Worm (Caenorhabditis elegans) whole organism, L2 larva: ENCODE measurements around the gene apt-9.

Source experiments
- C34F6.9 ChIP-seq: fragments of 150-350 bp; optimal IDR thresholded peaks from 2 replicates; lab custom pipeline; 2014; ENCODE audit warnings: missing biosample characterization, missing genetic modification characterization
- F13H6.1 ChIP-seq: sonication (generic microtip); optimal IDR thresholded peaks from 2 replicates; lab custom pipeline; 2016; ENCODE audit warnings: missing genetic modification characterization, missing compliant biosample characterization
- R02D3.7 ChIP-seq: fragments of 150-350 bp; optimal IDR thresholded peaks from 2 replicates; lab custom pipeline; 2014; ENCODE audit warnings: missing biosample characterization, missing genetic modification characterization
- Y55F3AM.14 ChIP-seq: fragments of 200-800 bp; sonication (Bioruptor generic); optimal IDR thresholded peaks from 2 replicates; lab custom pipeline; 2018; ENCODE audit warnings: mild to moderate bottlenecking, missing genetic modification characterization, missing compliant biosample characterization
- ZK546.5 ChIP-seq: sonication (generic microtip); optimal IDR thresholded peaks from 2 replicates; lab custom pipeline; 2017; ENCODE audit warnings: missing biosample characterization, missing genetic modification characterization
- alr-1 ChIP-seq: fragments of 150-350 bp; optimal IDR thresholded peaks from 2 replicates; lab custom pipeline; 2014; ENCODE audit warnings: missing biosample characterization, missing genetic modification characterization
- ama-1 ChIP-seq: fragments of 150-350 bp; optimal IDR thresholded peaks from 2 replicates; lab custom pipeline; 2018; ENCODE audit warnings: inconsistent platforms
- blmp-1 ChIP-seq: sonication (generic microtip); optimal IDR thresholded peaks from 2 replicates; lab custom pipeline; 2017; ENCODE audit warnings: missing genetic modification characterization, mild to moderate bottlenecking, missing compliant biosample characterization, antibody characterized with exemption, moderate library complexity; ENCODE audit not compliant: insufficient read depth
- ceh-16 ChIP-seq: fragments of 150-350 bp; optimal IDR thresholded peaks from 2 replicates; lab custom pipeline; 2014; ENCODE audit warnings: missing biosample characterization, missing genetic modification characterization
- ceh-82 ChIP-seq: fragments of 150-350 bp; optimal IDR thresholded peaks from 2 replicates; lab custom pipeline; 2014; ENCODE audit warnings: missing biosample characterization, missing genetic modification characterization
- crh-2 ChIP-seq: sonication (generic microtip); optimal IDR thresholded peaks from 2 replicates; lab custom pipeline; 2017; ENCODE audit warnings: missing biosample characterization, missing genetic modification characterization
- dmd-4 ChIP-seq: sonication (generic microtip); optimal IDR thresholded peaks from 2 replicates; lab custom pipeline; 2017; ENCODE audit warnings: missing biosample characterization, missing genetic modification characterization
- egl-27 ChIP-seq: sonication (generic microtip); optimal IDR thresholded peaks from 3 replicates; lab custom pipeline; 2017; ENCODE audit warnings: missing biosample characterization, missing genetic modification reagents, missing genetic modification characterization
- elt-3 ChIP-seq: sonication (generic microtip); optimal IDR thresholded peaks from 2 replicates; lab custom pipeline; 2017; ENCODE audit warnings: missing biosample characterization, missing genetic modification characterization
- fos-1 ChIP-seq: fragments of 150-350 bp; optimal IDR thresholded peaks from 2 replicates; lab custom pipeline; 2014; ENCODE audit warnings: missing biosample characterization, missing genetic modification characterization
- lin-11 ChIP-seq: fragments of 150-350 bp; sonication (generic microtip); optimal IDR thresholded peaks from 2 replicates; lab custom pipeline; 2014; ENCODE audit warnings: missing biosample characterization, missing genetic modification characterization, inconsistent platforms, mixed read lengths
- lin-13 ChIP-seq: fragments of 150-350 bp; optimal IDR thresholded peaks from 2 replicates; lab custom pipeline; 2014; ENCODE audit warnings: missing biosample characterization, missing genetic modification reagents, missing genetic modification characterization
- lin-39 ChIP-seq: fragments of 150-350 bp; optimal IDR thresholded peaks from 2 replicates; lab custom pipeline; 2014; ENCODE audit warnings: missing biosample characterization, missing genetic modification reagents, missing genetic modification characterization
- lsy-2 ChIP-seq, 2 experiments: fragments of 150-350 bp in 1 of 2; sonication (generic microtip) in 1 of 2; optimal IDR thresholded peaks; 2 replicates each; lab custom pipeline; 2014 to 2017; ENCODE audit warnings: missing biosample characterization in 2 of 2, missing genetic modification characterization in 2 of 2
- mab-5 ChIP-seq: fragments of 150-350 bp; optimal IDR thresholded peaks from 2 replicates; lab custom pipeline; 2014; ENCODE audit warnings: missing biosample characterization, missing genetic modification characterization
- mbf-1 ChIP-seq: sonication (generic microtip); optimal IDR thresholded peaks from 2 replicates; lab custom pipeline; 2017; ENCODE audit warnings: missing biosample characterization, missing genetic modification characterization
- nhr-10 ChIP-seq: sonication (generic microtip); optimal IDR thresholded peaks from 2 replicates; lab custom pipeline; 2017; ENCODE audit warnings: missing biosample characterization, missing genetic modification characterization
- nhr-11 ChIP-seq: fragments of 150-350 bp; optimal IDR thresholded peaks from 2 replicates; lab custom pipeline; 2014; ENCODE audit warnings: missing biosample characterization, missing genetic modification characterization
- nhr-12 ChIP-seq: fragments of 150-350 bp; optimal IDR thresholded peaks from 2 replicates; lab custom pipeline; 2014; ENCODE audit warnings: missing biosample characterization, missing genetic modification characterization
- nhr-129 ChIP-seq: fragments of 150-350 bp; optimal IDR thresholded peaks from 2 replicates; lab custom pipeline; 2014; ENCODE audit warnings: missing biosample characterization, missing genetic modification characterization
- nhr-21 ChIP-seq: fragments of 150-350 bp; optimal IDR thresholded peaks from 2 replicates; lab custom pipeline; 2014; ENCODE audit warnings: missing biosample characterization, missing genetic modification characterization
- nhr-25 ChIP-seq: fragments of 150-350 bp; sonication (generic microtip); optimal IDR thresholded peaks from 3 replicates; lab custom pipeline; 2014; ENCODE audit warnings: missing biosample characterization, missing genetic modification characterization
- nhr-6 ChIP-seq: fragments of 150-350 bp; optimal IDR thresholded peaks from 2 replicates; lab custom pipeline; 2014; ENCODE audit warnings: missing biosample characterization, missing genetic modification characterization
- sem-4 ChIP-seq: fragments of 150-350 bp; optimal IDR thresholded peaks from 2 replicates; lab custom pipeline; 2014; ENCODE audit warnings: missing biosample characterization, missing genetic modification reagents, missing genetic modification characterization
- sma-3 ChIP-seq: sonication (generic microtip); optimal IDR thresholded peaks from 2 replicates; lab custom pipeline; 2016; ENCODE audit warnings: missing genetic modification reagents, missing genetic modification characterization, missing compliant biosample characterization
- sma-9 ChIP-seq, 2 experiments: fragments of 150-350 bp in 1 of 2; sonication (generic microtip) in 1 of 2; optimal IDR thresholded peaks; 2 replicates each; lab custom pipeline; 2014 to 2016; ENCODE audit warnings: missing genetic modification characterization in 2 of 2, mild to moderate bottlenecking in 1 of 2, missing biosample characterization in 1 of 2, missing compliant biosample characterization in 1 of 2, missing genetic modification reagents in 1 of 2, moderate library complexity in 1 of 2
- snpc-4 ChIP-seq: fragments of 150-350 bp; optimal IDR thresholded peaks from 2 replicates; lab custom pipeline; 2014; ENCODE audit warnings: missing biosample characterization, missing genetic modification characterization
- unc-39 ChIP-seq: fragments of 150-350 bp; optimal IDR thresholded peaks from 2 replicates; lab custom pipeline; 2014; ENCODE audit warnings: missing biosample characterization, missing genetic modification characterization
- unc-55 ChIP-seq: fragments of 150-350 bp; sonication (generic microtip); optimal IDR thresholded peaks from 3 replicates; lab custom pipeline; 2014; ENCODE audit warnings: missing biosample characterization, missing genetic modification reagents, missing genetic modification characterization
- unc-62 ChIP-seq: fragments of 150-350 bp; optimal IDR thresholded peaks from 2 replicates; lab custom pipeline; 2014; ENCODE audit warnings: missing biosample characterization, missing genetic modification reagents, missing genetic modification characterization
- zag-1 ChIP-seq: fragments of 150-350 bp; optimal IDR thresholded peaks from 2 replicates; lab custom pipeline; 2014; ENCODE audit warnings: missing biosample characterization, missing genetic modification characterization
- ztf-1 ChIP-seq: fragments of 200-800 bp; sonication (Bioruptor generic); conservative IDR thresholded peaks from 2 replicates; pipeline ENCODE4 v1.3.6; 2022; ENCODE audit warnings: missing genetic modification characterization, missing compliant biosample characterization
- ztf-11 ChIP-seq: sonication (generic microtip); optimal IDR thresholded peaks from 2 replicates; lab custom pipeline; 2017; ENCODE audit warnings: missing biosample characterization, missing genetic modification characterization
- ztf-4 ChIP-seq: fragments of 150-350 bp; optimal IDR thresholded peaks from 2 replicates; lab custom pipeline; 2014; ENCODE audit warnings: missing biosample characterization, missing genetic modification characterization

Gene apt-9

ce11 chrX:11033952-11034287, 34.4 kb upstream of the apt-9 start:
- TF ChIP-seq ztf-1 (GFP tag; lab: Robert Waterston, UW) (no peak), C34F6.9 (no peak), ceh-82 (no peak), ztf-11 (tag; lab: Kevin White, UChicago) (no peak), alr-1 (tag; lab: Kevin White, UChicago) (no peak)

- peak; percentile 29 for TF ChIP-seq sma-9 (GFP tag; optimal IDR thresholded peaks at IDR 0.05; lab: Kevin White, UChicago)
- no peak for TF ChIP-seq sma-9 (tag; optimal IDR thresholded peaks at IDR 0.05; lab: Kevin White, UChicago)
- no peak for TF ChIP-seq ztf-1 (GFP tag; lab: Robert Waterston, UW)
- peak in 1 of 2 experiments; percentile 42 for TF ChIP-seq lsy-2 (tag; optimal IDR thresholded peaks at IDR 0.05; lab: Kevin White, UChicago)
- peak; percentile 50 for TF ChIP-seq mab-5
- peak; percentile 6 for TF ChIP-seq unc-55 (GFP tag; lab: Kevin White, UChicago)
- TF ChIP-seq crh-2: peak; percentile 68
- TF ChIP-seq nhr-10 (tag; lab: Kevin White, UChicago): no peak
- TF ChIP-seq nhr-129 (tag; lab: Kevin White, UChicago): peak; percentile 63
- no peak for TF ChIP-seq alr-1 (tag; lab: Kevin White, UChicago)
- TF ChIP-seq Y55F3AM.14 (GFP tag; lab: Kevin White, UChicago): peak; percentile 24
- TF ChIP-seq unc-39 (tag; lab: Kevin White, UChicago): no peak
- peak; percentile 0 for TF ChIP-seq lin-13 (GFP tag; lab: Kevin White, UChicago)
- TF ChIP-seq sem-4 (tag; lab: Kevin White, UChicago): peak; percentile 25
- peak; percentile 34 for TF ChIP-seq egl-27
- TF ChIP-seq C34F6.9: peak; percentile 63
- peak; percentile 60 for TF ChIP-seq F13H6.1 (tag; lab: Kevin White, UChicago)
- no peak for TF ChIP-seq blmp-1 (tag; lab: Kevin White, UChicago)
Measured at ce11 chrX:11034430-11035117, 33.8 kb upstream of the apt-9 start.

DNA sequence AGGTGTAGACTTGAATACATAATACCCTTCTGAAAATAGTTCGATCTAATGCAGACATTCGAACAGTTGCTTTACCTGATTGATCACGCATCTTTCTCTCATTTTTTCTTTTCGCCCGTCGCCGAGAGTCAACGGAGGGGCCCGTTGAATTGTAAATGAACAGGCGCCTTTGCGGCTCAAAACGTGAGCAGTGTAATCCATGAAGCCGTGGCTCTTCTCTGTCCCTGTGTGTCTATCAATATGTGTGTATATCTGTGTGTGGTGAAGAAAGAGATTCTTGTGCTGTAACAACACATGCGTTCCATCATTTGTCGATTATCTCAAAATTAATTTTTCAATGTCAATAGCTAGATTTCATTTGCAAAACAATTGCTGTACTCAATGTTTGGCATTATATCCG, 32.8 kb upstream of the apt-9 start:
- TF ChIP-seq fos-1 (tag; lab: Kevin White, UChicago) (no peak), ztf-1 (GFP tag; lab: Robert Waterston, UW) (no peak), lsy-2 (tag; optimal IDR thresholded peaks at IDR 0.05; lab: Kevin White, UChicago) (peak in 1 of 2 experiments; percentile 9), nhr-10 (tag; lab: Kevin White, UChicago) (no peak), egl-27 (no peak), dmd-4 (tag; lab: Kevin White, UChicago) (no peak), R02D3.7 (tag; lab: Kevin White, UChicago) (no peak), alr-1 (tag; lab: Kevin White, UChicago) (no peak), ztf-4 (tag; lab: Kevin White, UChicago) (no peak), ama-1 (no peak), mab-5 (peak; percentile 28), elt-3 (tag; lab: Kevin White, UChicago) (no peak), nhr-25 (tag; lab: Kevin White, UChicago) (no peak), nhr-11 (tag; lab: Kevin White, UChicago) (no peak), nhr-12 (tag; lab: Kevin White, UChicago) (no peak), F13H6.1 (tag; lab: Kevin White, UChicago) (peak; percentile 74), lin-39 (tag; lab: Kevin White, UChicago) (no peak), nhr-129 (tag; lab: Kevin White, UChicago) (peak; percentile 16), lin-13 (GFP tag; lab: Kevin White, UChicago) (no peak), unc-62 (GFP tag; lab: Kevin White, UChicago) (no peak), sem-4 (tag; lab: Kevin White, UChicago) (no peak), blmp-1 (tag; lab: Kevin White, UChicago) (no peak), zag-1 (no peak), snpc-4 (tag; lab: Kevin White, UChicago) (no peak), sma-3 (GFP tag; lab: Kevin White, UChicago) (no peak), unc-55 (GFP tag; lab: Kevin White, UChicago) (no peak), ceh-16 (no peak), Y55F3AM.14 (GFP tag; lab: Kevin White, UChicago) (no peak), lin-11 (tag; lab: Kevin White, UChicago) (no peak), ceh-82 (no peak), sma-9 (GFP tag; optimal IDR thresholded peaks at IDR 0.05; lab: Kevin White, UChicago) (peak; percentile 50), sma-9 (tag; optimal IDR thresholded peaks at IDR 0.05; lab: Kevin White, UChicago) (no peak), nhr-21 (tag; lab: Kevin White, UChicago) (no peak), mbf-1 (tag; lab: Kevin White, UChicago) (no peak), unc-39 (tag; lab: Kevin White, UChicago) (no peak), ZK546.5 (no peak), nhr-6 (tag; lab: Kevin White, UChicago) (peak; percentile 5), C34F6.9 (peak; percentile 25)
